Fruit fly (Drosophila melanogaster): ENCODE measurements around the gene ko.

ko gene

DNA sequence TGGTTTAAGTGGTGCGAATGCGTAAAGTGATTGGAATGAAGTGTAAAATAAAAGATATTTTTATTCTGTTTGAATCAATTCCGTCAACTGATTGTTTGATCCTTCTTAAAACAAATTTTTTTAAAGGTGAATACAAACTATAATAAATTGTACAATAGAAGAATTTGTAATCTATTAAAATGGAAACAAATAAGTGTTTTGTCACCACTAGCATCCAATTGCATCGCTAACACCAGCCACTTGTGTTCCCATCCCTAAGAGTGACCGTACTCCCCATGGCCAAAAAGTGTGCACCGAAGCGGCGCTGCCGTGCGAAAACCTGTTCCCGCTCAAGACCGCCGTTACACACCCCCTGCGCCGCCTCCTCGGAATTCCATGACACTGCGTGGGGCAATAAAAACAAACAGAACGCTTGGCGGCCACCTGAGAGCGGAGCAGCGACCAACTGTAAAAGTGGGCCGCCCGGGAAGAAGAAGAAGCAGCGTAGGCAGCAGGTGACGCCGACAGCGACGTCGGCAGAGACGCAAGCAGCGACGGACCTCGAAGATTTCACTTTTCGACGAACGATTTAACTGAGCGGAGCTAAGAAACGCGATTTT is 103.2 kb downstream of the ko start, which contains the start of gene Pdss2 (continued):
- peak; percentile 22 for TF ChIP-seq CG1621 (tag; optimal IDR thresholded peaks at IDR 0.05)
- peak; percentile 75 for TF ChIP-seq pdm3 (GFP tag; optimal IDR thresholded peaks at IDR 0.05)
- TF ChIP-seq CG6808 (GFP tag; optimal IDR thresholded peaks at IDR 0.05) = peak; percentile 30
- TF ChIP-seq CG6792 (GFP tag; optimal IDR thresholded peaks at IDR 0.05) = peak; percentile 28
- no peak; the same call in 1 of the 2 replicates for TF ChIP-seq CG11294 (GFP tag; IDR thresholded peaks at IDR 0.05)
- TF ChIP-seq lz (GFP tag; optimal IDR thresholded peaks at IDR 0.05) = peak; percentile 76
- TF ChIP-seq CG32006 (GFP tag; optimal IDR thresholded peaks at IDR 0.05) = peak; percentile 66
- TF ChIP-seq achi (GFP tag; optimal IDR thresholded peaks at IDR 0.05) = peak; percentile 8
- TF ChIP-seq CG11762 (GFP tag; optimal IDR thresholded peaks at IDR 0.05; ENCODE audit: insufficient read depth) = peak; percentile 43
- TF ChIP-seq Hr39 (GFP tag; optimal IDR thresholded peaks at IDR 0.05) = peak; percentile 80
- peak; percentile 30 for TF ChIP-seq CG10669 (GFP tag; optimal IDR thresholded peaks at IDR 0.05)
- peak; percentile 37 for TF ChIP-seq CG6276 (GFP tag; optimal IDR thresholded peaks at IDR 0.05)
- peak; percentile 77 for TF ChIP-seq Eip75B (GFP tag; optimal IDR thresholded peaks at IDR 0.05)
- peak; percentile 92 for TF ChIP-seq Blimp-1 (GFP tag; optimal IDR thresholded peaks at IDR 0.05)
- TF ChIP-seq esn (GFP tag; optimal IDR thresholded peaks at IDR 0.05) = peak; percentile 56
- TF ChIP-seq fd59A (GFP tag; optimal IDR thresholded peaks at IDR 0.05) = peak; percentile 56
- peak; percentile 42 to 69 for TF ChIP-seq ss (GFP tag; optimal IDR thresholded peaks at IDR 0.05)
- TF ChIP-seq eg (GFP tag; IDR thresholded peaks at IDR 0.05) = peak; percentile 61
- peak; percentile 59 for TF ChIP-seq Sox14 (GFP tag; optimal IDR thresholded peaks at IDR 0.05)
- TF ChIP-seq acj6 (GFP tag; optimal IDR thresholded peaks at IDR 0.05) = peak; percentile 71
- TF ChIP-seq OdsH (GFP tag; optimal IDR thresholded peaks at IDR 0.05) = peak; percentile 71

DNA sequence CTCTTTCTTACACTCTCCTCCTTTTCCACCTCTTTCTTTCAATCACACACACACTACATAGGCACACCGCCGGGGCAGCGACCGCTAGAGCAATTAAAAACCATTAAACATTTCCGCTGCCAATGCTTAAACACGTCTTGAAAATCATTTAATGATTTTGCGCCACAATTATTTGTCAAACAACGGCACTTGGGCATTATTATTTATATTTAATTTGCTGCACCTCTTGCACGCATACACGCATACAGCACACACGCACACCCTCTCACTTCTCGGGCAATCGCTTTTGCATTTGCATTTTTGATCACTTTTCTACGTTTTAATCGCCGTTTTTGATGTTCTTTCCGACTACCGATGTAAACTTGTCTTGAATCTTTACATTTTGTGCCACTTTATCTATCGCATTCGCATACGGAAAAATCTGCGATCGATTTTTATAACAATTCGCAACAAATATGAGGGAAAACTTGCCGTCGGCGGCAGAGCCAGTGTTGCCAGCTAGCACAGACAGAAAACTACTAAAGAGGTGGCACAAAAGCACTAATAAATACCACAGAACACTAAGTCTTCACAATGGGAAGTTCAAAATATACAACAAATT is 103.9 kb downstream of the ko start, which contains the start of gene skd:
skd (minus strand) TSS at position 518 of the 601 bp plus-strand sequence.
- no peak for TF ChIP-seq CG11294 (GFP tag; IDR thresholded peaks at IDR 0.05)
- TF ChIP-seq fkh (GFP tag; optimal IDR thresholded peaks at IDR 0.05) = peak; percentile 15
- no peak for TF ChIP-seq Eip75B (GFP tag; optimal IDR thresholded peaks at IDR 0.05)
- peak; percentile 76 for TF ChIP-seq Eip78C (GFP tag)
- no peak for TF ChIP-seq Eip93F (GFP tag; optimal IDR thresholded peaks at IDR 0.05)

DNA sequence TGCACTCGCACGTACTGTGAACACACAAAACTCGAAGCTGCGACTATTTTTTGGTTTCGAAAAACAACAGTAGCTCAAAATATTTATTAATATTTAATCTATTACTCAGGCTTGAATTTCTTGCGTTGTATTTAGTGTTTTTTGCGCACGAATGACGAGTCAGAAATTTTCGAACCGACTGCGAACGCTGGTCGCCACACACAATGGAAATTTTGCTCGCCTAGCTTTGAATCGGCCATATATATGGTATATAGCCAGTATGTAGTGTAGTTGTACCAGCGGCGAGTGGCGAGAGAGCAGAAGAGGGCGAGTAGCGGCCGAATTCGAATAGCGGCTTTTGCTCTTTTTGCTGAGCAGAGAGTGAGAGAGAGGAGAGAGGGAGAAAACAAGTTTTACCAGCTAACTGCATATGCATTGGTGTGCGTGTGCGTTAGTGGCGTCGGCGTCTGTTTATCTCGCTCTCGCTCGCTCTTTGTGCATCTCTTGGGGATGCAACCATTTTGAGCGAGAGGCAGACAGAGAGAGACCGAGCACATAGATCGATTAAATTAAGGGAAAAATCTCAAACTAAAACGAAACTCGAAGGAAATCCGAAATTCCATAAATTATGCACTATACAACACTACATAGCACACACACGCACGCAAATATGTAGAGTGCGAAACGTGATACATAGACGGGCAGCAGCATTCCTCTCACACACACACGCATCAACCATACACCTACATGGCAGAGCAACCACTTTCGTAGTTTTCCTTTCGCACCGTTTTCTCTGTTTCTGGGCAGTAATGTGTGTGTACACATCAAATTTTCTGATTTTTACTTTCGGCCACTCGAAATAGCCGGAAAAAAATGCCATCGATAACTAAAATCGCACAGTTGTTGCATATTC is 104.7 kb downstream of the ko start:
- TF ChIP-seq Met (GFP tag; optimal IDR thresholded peaks at IDR 0.05) (peak; percentile 25), CG6854 (GFP tag; optimal IDR thresholded peaks at IDR 0.05) (peak; percentile 27), fkh (GFP tag; optimal IDR thresholded peaks at IDR 0.05) (no peak), Gug (GFP tag; IDR thresholded peaks at IDR 0.05) (no peak), lz (GFP tag; optimal IDR thresholded peaks at IDR 0.05) (no peak), cyc (GFP tag; optimal IDR thresholded peaks at IDR 0.05) (no peak), Sox15 (GFP tag; optimal IDR thresholded peaks at IDR 0.05) (no peak), acj6 (GFP tag; optimal IDR thresholded peaks at IDR 0.05) (no peak), CG8319 (GFP tag; optimal IDR thresholded peaks at IDR 0.05) (no peak), pdm3 (GFP tag; optimal IDR thresholded peaks at IDR 0.05) (no peak), Smox (GFP tag; optimal IDR thresholded peaks at IDR 0.05) (no peak), OdsH (GFP tag; optimal IDR thresholded peaks at IDR 0.05) (no peak), vri (GFP tag; optimal IDR thresholded peaks at IDR 0.05) (no peak), CG8632 (GFP tag; optimal IDR thresholded peaks at IDR 0.05) (no peak), CG3032 (tag; optimal IDR thresholded peaks at IDR 0.05) (no peak), Sox14 (GFP tag; optimal IDR thresholded peaks at IDR 0.05) (peak; percentile 29), Eip78C (GFP tag) (peak; percentile 71), fd59A (GFP tag; optimal IDR thresholded peaks at IDR 0.05) (no peak), CG6792 (GFP tag; optimal IDR thresholded peaks at IDR 0.05) (peak; percentile 6), CG6163 (GFP tag; IDR thresholded peaks at IDR 0.05) (peak; percentile 79), svp (GFP tag) (peak; percentile 82), Lpt (GFP tag; optimal IDR thresholded peaks at IDR 0.05) (peak; percentile 25), achi (GFP tag; optimal IDR thresholded peaks at IDR 0.05) (no peak), salr (GFP tag; optimal IDR thresholded peaks at IDR 0.05) (peak; percentile 23 to 38), CG11294 (GFP tag; IDR thresholded peaks at IDR 0.05) (no peak; the same call in 1 of the 2 replicates), CG7368 (GFP tag; optimal IDR thresholded peaks at IDR 0.05) (no peak), CG4318 (GFP tag; optimal IDR thresholded peaks at IDR 0.05) (no peak), CG32006 (GFP tag; optimal IDR thresholded peaks at IDR 0.05) (peak; percentile 58), CG8119 (GFP tag; IDR thresholded peaks at IDR 0.05) (no peak), CG1621 (tag; optimal IDR thresholded peaks at IDR 0.05) (no peak), CG9139 (GFP tag; optimal IDR thresholded peaks at IDR 0.05) (peak; percentile 13), Hr39 (GFP tag; optimal IDR thresholded peaks at IDR 0.05) (no peak), esn (GFP tag; optimal IDR thresholded peaks at IDR 0.05) (no peak)
